Fruit fly (Drosophila melanogaster): ENCODE data around the gene CG33159.

dm6 chr3L:3224740-3225719 is 20.8 kb upstream of the CG33159 start, which contains the start of gene Larp4B:
- TF ChIP-seq lz (GFP tag; optimal IDR thresholded peaks at IDR 0.05), result peak; percentile 8
- no peak for TF ChIP-seq CG34406 (GFP tag; optimal IDR thresholded peaks at IDR 0.05)
- TF ChIP-seq fd59A (GFP tag; optimal IDR thresholded peaks at IDR 0.05), result no peak
